Worm (Caenorhabditis elegans) whole organism, L4 larva: ENCODE measurements around the gene grld-1.

Experiments
- D1046.2 ChIP-seq: fragments of 200-800 bp; sonication (Bioruptor generic); IDR thresholded peaks from 2 replicates; pipeline ENCODE4 v1.3.6; 2022; ENCODE audit warnings: missing genetic modification characterization, missing compliant biosample characterization
- R02D3.7 ChIP-seq: fragments of 150-350 bp; sonication (generic microtip); optimal IDR thresholded peaks from 3 replicates; lab custom pipeline; 2014; ENCODE audit warnings: missing biosample characterization, missing genetic modification characterization
- T26A8.4 ChIP-seq: fragments of 200-800 bp; sonication (Bioruptor generic); IDR thresholded peaks from 2 replicates; pipeline ENCODE4 v1.3.6; 2022; ENCODE audit warnings: missing genetic modification characterization, missing compliant biosample characterization
- Y48G9A.11 ChIP-seq: fragments of 200-800 bp; sonication (Bioruptor generic); IDR thresholded peaks from 2 replicates; pipeline ENCODE4 v1.3.6; 2022; ENCODE audit warnings: missing genetic modification reagents, missing genetic modification characterization, missing compliant biosample characterization
- Y5F2A.4 ChIP-seq: fragments of 200-800 bp; sonication (Bioruptor generic); optimal IDR thresholded peaks from 2 replicates; lab custom pipeline; 2018; ENCODE audit warnings: mild to moderate bottlenecking, missing genetic modification characterization, missing compliant biosample characterization
- ZK546.5 ChIP-seq, 2 experiments: sonication (generic microtip); optimal IDR thresholded peaks; 2 replicates each; lab custom pipeline; 2017; ENCODE audit warnings: missing biosample characterization in 2 of 2, missing genetic modification characterization in 2 of 2
- aly-2 ChIP-seq: sonication (generic microtip); optimal IDR thresholded peaks from 2 replicates; lab custom pipeline; 2018; ENCODE audit warnings: missing biosample characterization, missing genetic modification characterization
- arid-1 ChIP-seq: fragments of 200-800 bp; sonication (Bioruptor generic); conservative IDR thresholded peaks from 2 replicates; pipeline ENCODE4 v1.3.6; 2022; ENCODE audit warnings: missing genetic modification reagents, missing genetic modification characterization, missing compliant biosample characterization
- ceh-20 ChIP-seq: fragments of 200-800 bp; sonication (Bioruptor generic); IDR thresholded peaks from 2 replicates; pipeline ENCODE4 v1.3.6; 2022; ENCODE audit warnings: missing genetic modification reagents, missing genetic modification characterization, missing compliant biosample characterization
- ceh-32 ChIP-seq: sonication (generic microtip); optimal IDR thresholded peaks from 2 replicates; lab custom pipeline; 2016; ENCODE audit warnings: mild to moderate bottlenecking, missing genetic modification characterization, missing compliant biosample characterization; ENCODE audit not compliant: poor library complexity
- ceh-62 ChIP-seq: sonication (generic microtip); optimal IDR thresholded peaks from 2 replicates; lab custom pipeline; 2017; ENCODE audit warnings: missing biosample characterization, missing genetic modification characterization
- ceh-82 ChIP-seq: sonication (generic microtip); optimal IDR thresholded peaks from 2 replicates; lab custom pipeline; 2017; ENCODE audit warnings: missing biosample characterization, missing genetic modification characterization
- daf-16 ChIP-seq, 3 experiments: sonication (generic microtip); optimal IDR thresholded peaks; 2 replicates each; lab custom pipeline; 2016 to 2017; ENCODE audit warnings: missing genetic modification characterization in 3 of 3, missing genetic modification reagents in 3 of 3, mild to moderate bottlenecking in 2 of 3, missing compliant biosample characterization in 2 of 3, missing biosample characterization in 1 of 3, moderate library complexity in 1 of 3
- dmd-6 ChIP-seq: fragments of 200-800 bp; sonication (Bioruptor generic); IDR thresholded peaks from 2 replicates; pipeline ENCODE4 v1.3.6; 2022; ENCODE audit warnings: missing genetic modification reagents, missing genetic modification characterization, missing compliant biosample characterization
- dmd-8 ChIP-seq: fragments of 200-800 bp; sonication (Bioruptor generic); IDR thresholded peaks from 2 replicates; pipeline ENCODE4 v1.3.6; 2022; ENCODE audit warnings: missing genetic modification characterization, missing compliant biosample characterization
- fos-1 ChIP-seq: fragments of 150-350 bp; optimal IDR thresholded peaks from 2 replicates; lab custom pipeline; 2014; ENCODE audit warnings: missing biosample characterization, missing genetic modification characterization
- hif-1 ChIP-seq, 2 experiments: sonication (generic microtip); optimal IDR thresholded peaks; 2 replicates each; lab custom pipeline; 2016 to 2017; ENCODE audit warnings: missing compliant biosample characterization in 2 of 2, missing genetic modification characterization in 2 of 2, missing genetic modification reagents in 2 of 2, missing genotype in 2 of 2, mild to moderate bottlenecking in 1 of 2
- hlh-11 ChIP-seq: fragments of 200-800 bp; sonication (Bioruptor generic); optimal IDR thresholded peaks from 2 replicates; lab custom pipeline; 2018; ENCODE audit warnings: mild to moderate bottlenecking, missing genetic modification characterization, missing compliant biosample characterization
- hlh-30 ChIP-seq: sonication (generic microtip); optimal IDR thresholded peaks from 2 replicates; lab custom pipeline; 2017; ENCODE audit warnings: antibody characterized with exemption, mild to moderate bottlenecking, missing genetic modification characterization, missing compliant biosample characterization; ENCODE audit not compliant: insufficient read depth
- lim-7 ChIP-seq: fragments of 200-800 bp; sonication (Bioruptor generic); IDR thresholded peaks from 2 replicates; pipeline ENCODE4 v1.3.6; 2022; ENCODE audit warnings: missing genetic modification characterization, missing compliant biosample characterization
- lin-1 ChIP-seq: fragments of 200-800 bp; sonication (Bioruptor generic); IDR thresholded peaks from 2 replicates; pipeline ENCODE4 v1.3.6; 2022; ENCODE audit warnings: missing genetic modification reagents, missing genetic modification characterization, missing compliant biosample characterization
- lin-13 ChIP-seq: fragments of 150-350 bp; optimal IDR thresholded peaks from 2 replicates; lab custom pipeline; 2014; ENCODE audit warnings: missing biosample characterization, missing genetic modification reagents, missing genetic modification characterization
- lin-15B ChIP-seq: fragments of 150-350 bp; sonication (generic microtip); optimal IDR thresholded peaks from 3 replicates; lab custom pipeline; 2014; ENCODE audit warnings: missing biosample characterization, missing genetic modification characterization
- lin-38 ChIP-seq: fragments of 200-800 bp; sonication (Bioruptor generic); IDR thresholded peaks from 2 replicates; pipeline ENCODE4 v1.3.6; 2022; ENCODE audit warnings: missing genetic modification reagents, missing genetic modification characterization, missing compliant biosample characterization
- lin-39 ChIP-seq: fragments of 150-350 bp; optimal IDR thresholded peaks from 2 replicates; lab custom pipeline; 2014; ENCODE audit warnings: missing biosample characterization, missing genetic modification reagents, missing genetic modification characterization
- lsy-2 ChIP-seq, 2 experiments: fragments of 150-350 bp in 1 of 2; sonication (generic microtip) in 1 of 2; optimal IDR thresholded peaks; 2 replicates each; lab custom pipeline; 2014 to 2017; ENCODE audit warnings: missing biosample characterization in 2 of 2, missing genetic modification characterization in 2 of 2
- madf-5 ChIP-seq, 2 experiments: fragments of 200-800 bp; sonication (Bioruptor generic); IDR thresholded peaks; 2 replicates each; pipeline ENCODE4 v1.3.6; 2022; ENCODE audit warnings: missing compliant biosample characterization in 2 of 2, missing genetic modification characterization in 2 of 2
- madf-9 ChIP-seq: fragments of 200-800 bp; sonication (Bioruptor generic); conservative IDR thresholded peaks from 2 replicates; pipeline ENCODE4 v1.3.6; 2022; ENCODE audit warnings: missing genetic modification reagents, missing genetic modification characterization, missing compliant biosample characterization
- mdl-1 ChIP-seq, 2 experiments: fragments of 150-350 bp in 1 of 2; sonication (generic microtip) in 1 of 2; optimal IDR thresholded peaks; 2 replicates each; lab custom pipeline; 2014 to 2017; ENCODE audit warnings: missing biosample characterization in 2 of 2, missing genetic modification characterization in 2 of 2
- mes-2 ChIP-seq: sonication (generic microtip); optimal IDR thresholded peaks from 2 replicates; lab custom pipeline; 2016; ENCODE audit warnings: missing genotype, mild to moderate bottlenecking, missing genetic modification characterization, missing compliant biosample characterization; ENCODE audit not compliant: poor library complexity, severe bottlenecking
- mxl-2 ChIP-seq: fragments of 200-800 bp; sonication (Bioruptor generic); conservative IDR thresholded peaks from 2 replicates; pipeline ENCODE4 v1.3.6; 2022; ENCODE audit warnings: missing genetic modification reagents, missing genetic modification characterization, missing compliant biosample characterization
- mxl-3 ChIP-seq: fragments of 200-800 bp; sonication (Bioruptor generic); optimal IDR thresholded peaks from 2 replicates; lab custom pipeline; 2018; ENCODE audit warnings: mild to moderate bottlenecking, missing genetic modification characterization, missing compliant biosample characterization
- nhr-76 ChIP-seq: fragments of 150-350 bp; optimal IDR thresholded peaks from 2 replicates; lab custom pipeline; 2014; ENCODE audit warnings: missing biosample characterization, missing genetic modification characterization
- set-16 ChIP-seq: fragments of 200-800 bp; sonication (Bioruptor generic); IDR thresholded peaks from 2 replicates; pipeline ENCODE4 v1.3.6; 2022; ENCODE audit warnings: missing genetic modification reagents, missing genetic modification characterization, missing compliant biosample characterization
- snpc-1.2 ChIP-seq: fragments of 200-800 bp; sonication (Bioruptor generic); IDR thresholded peaks from 2 replicates; pipeline ENCODE4 v1.3.6; 2022; ENCODE audit warnings: missing genetic modification reagents, missing genetic modification characterization, missing compliant biosample characterization
- unc-39 ChIP-seq: sonication (generic microtip); optimal IDR thresholded peaks from 2 replicates; lab custom pipeline; 2017; ENCODE audit warnings: missing biosample characterization, missing genetic modification characterization
- zfp-2 ChIP-seq: sonication (generic microtip); optimal IDR thresholded peaks from 2 replicates; lab custom pipeline; 2016; ENCODE audit warnings: mild to moderate bottlenecking, missing genetic modification characterization, missing compliant biosample characterization
- zfp-3 ChIP-seq: fragments of 200-800 bp; sonication (Bioruptor generic); conservative IDR thresholded peaks from 2 replicates; pipeline ENCODE4 v1.3.6; 2022; ENCODE audit warnings: missing genetic modification reagents, missing genetic modification characterization, missing compliant biosample characterization
- ztf-7 ChIP-seq: fragments of 150-350 bp; optimal IDR thresholded peaks from 2 replicates; lab custom pipeline; 2014; ENCODE audit warnings: missing biosample characterization, missing genetic modification characterization

Gene grld-1

ce11 chrIV:132095-132494 is 6.4 kb upstream of the grld-1 start, which contains the start of gene daf-1 (continued):
- TF ChIP-seq dmd-6 (no peak), lin-39 (tag; lab: Kevin White, UChicago) (no peak), unc-39 (no peak), dmd-8 (GFP tag; lab: Robert Waterston, UW) (no peak), fos-1 (tag; lab: Kevin White, UChicago) (no peak), Y5F2A.4 (GFP tag; lab: Kevin White, UChicago) (no peak), lsy-2 (tag; optimal IDR thresholded peaks at IDR 0.05; lab: Kevin White, UChicago) (peak in 1 of 2 experiments; percentile 38), hlh-11 (tag; lab: Kevin White, UChicago) (peak; percentile 23), ZK546.5 (tag; optimal IDR thresholded peaks at IDR 0.05; lab: Kevin White, UChicago) (no peak), R02D3.7 (tag; lab: Kevin White, UChicago) (no peak), D1046.2 (GFP tag; lab: Robert Waterston, UW) (no peak), zfp-2 (tag; lab: Kevin White, UChicago) (no peak), ceh-62 (no peak), ceh-20 (no peak), snpc-1.2 (GFP tag; lab: Robert Waterston, UW) (no peak), lin-15B (tag; lab: Kevin White, UChicago) (no peak), T26A8.4 (no peak), hif-1 (tag; optimal IDR thresholded peaks at IDR 0.05; lab: Kevin White, UChicago) (peak in 1 of 2 experiments; percentile 43)

ce11 chrIV:130150-130549 is 4.4 kb upstream of the grld-1 start:
- TF ChIP-seq hlh-11 (tag; lab: Kevin White, UChicago) (peak; percentile 18), ztf-7 (tag; lab: Kevin White, UChicago) (no peak), hlh-30 (peak; percentile 34), daf-16 (GFP tag; optimal IDR thresholded peaks at IDR 0.05; lab: Kevin White, UChicago) (no peak), daf-16 (tag; optimal IDR thresholded peaks at IDR 0.05; lab: Kevin White, UChicago) (peak; percentile 46), lin-38 (GFP tag; lab: Robert Waterston, UW) (no peak), Y5F2A.4 (GFP tag; lab: Kevin White, UChicago) (no peak), ceh-20 (no peak), lsy-2 (tag; optimal IDR thresholded peaks at IDR 0.05; lab: Kevin White, UChicago) (peak in 1 of 2 experiments; percentile 9), Y48G9A.11 (GFP tag; lab: Robert Waterston, UW) (no peak), zfp-3 (GFP tag; lab: Robert Waterston, UW) (no peak)

- TF ChIP-seq dmd-6 (no peak), lin-38 (GFP tag; lab: Robert Waterston, UW) (peak; percentile 53), nhr-76 (tag; lab: Kevin White, UChicago) (no peak), mdl-1 (tag; optimal IDR thresholded peaks at IDR 0.05; lab: Kevin White, UChicago) (no peak), mxl-3 (GFP tag; lab: Kevin White, UChicago) (peak; percentile 22), ceh-32 (tag; lab: Kevin White, UChicago) (no peak), mes-2 (tag; lab: Kevin White, UChicago) (peak; percentile 8), set-16 (GFP tag; lab: Robert Waterston, UW) (peak; percentile 93)
Measured at ce11 chrIV:128525-128924, 2.8 kb upstream of the grld-1 start.

- peak; percentile 85 for TF ChIP-seq set-16 (GFP tag; lab: Robert Waterston, UW)
Measured at ce11 chrIV:122877-123657, 2.7 kb downstream of the grld-1 start.

- TF ChIP-seq arid-1 (GFP tag; lab: Robert Waterston, UW) (no peak), madf-9 (GFP tag; lab: Robert Waterston, UW) (no peak), aly-2 (no peak), lin-1 (no peak), ceh-82 (tag; lab: Kevin White, UChicago) (no peak), lin-13 (GFP tag; lab: Kevin White, UChicago) (no peak), lim-7 (no peak), madf-5 (GFP tag; IDR thresholded peaks at IDR 0.05; lab: Robert Waterston, UW) (no peak), mxl-2 (GFP tag; lab: Robert Waterston, UW) (no peak)
Measured at ce11 chrIV:121607-122006, 4.1 kb downstream of the grld-1 start, which contains the start of gene tut-1. TSS of gene tut-1 (minus strand) at chrIV:121707.
